Fruit fly (Drosophila melanogaster): ENCODE data around the gene Tdh.

The Tdh gene

DNA sequence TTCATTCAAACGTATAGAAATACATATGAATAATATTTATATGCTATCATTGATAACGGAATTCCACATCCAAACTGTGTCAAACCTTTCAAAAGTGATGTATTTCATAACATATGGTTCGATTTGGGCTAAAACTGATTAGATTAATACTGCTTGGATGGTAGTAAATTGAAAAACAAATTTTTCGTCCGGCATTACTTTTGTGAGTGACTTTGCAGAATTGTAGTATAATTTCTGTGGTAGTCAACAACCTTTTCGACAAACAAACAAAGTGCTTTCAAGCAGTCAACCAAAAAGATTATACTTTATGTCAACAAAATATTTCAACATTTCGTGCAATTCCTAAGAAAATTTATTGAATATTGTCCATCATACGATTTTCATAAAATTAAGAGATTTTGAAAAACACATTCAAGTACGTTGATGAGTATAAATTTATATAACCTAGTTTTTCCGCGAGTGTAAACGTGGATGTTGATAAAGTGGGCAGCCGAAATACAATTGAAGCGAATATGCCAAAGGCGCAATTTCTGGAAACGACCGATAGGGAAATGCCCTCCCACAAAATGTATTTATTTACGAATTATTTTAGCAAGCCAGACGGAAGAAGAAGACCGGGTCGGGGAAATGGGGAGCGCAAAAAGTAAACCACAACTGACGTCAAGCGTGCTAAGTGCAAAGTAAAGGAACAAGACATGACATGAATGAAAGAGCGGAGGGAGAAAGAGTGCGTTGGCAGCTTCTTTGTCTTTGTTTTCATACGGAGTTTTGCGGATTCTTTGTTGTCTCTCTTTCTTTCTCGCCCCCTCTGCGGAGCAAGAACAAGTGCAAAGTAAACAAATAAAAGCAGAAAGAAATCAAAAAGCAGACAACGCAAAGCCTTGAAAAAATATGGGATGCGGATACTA lies 51.4 kb downstream of the Tdh start (continued):
- no peak for TF ChIP-seq CG7963 (GFP tag; IDR thresholded peaks at IDR 0.05; ENCODE audit: partially characterized antibody)
- TF ChIP-seq CG34422 (GFP tag; IDR thresholded peaks at IDR 0.05) = peak; percentile 50; the same call in 1 of the 3 replicates
- TF ChIP-seq CG1832 (GFP tag; optimal IDR thresholded peaks at IDR 0.05) = no peak
- no peak for TF ChIP-seq HLHmδ (GFP tag; optimal IDR thresholded peaks at IDR 0.05)
- no peak for TF ChIP-seq CG15601 (tag; optimal IDR thresholded peaks at IDR 0.05)
- no peak for TF ChIP-seq CG10274 (GFP tag; optimal IDR thresholded peaks at IDR 0.05)
- no peak for TF ChIP-seq CG11093 (GFP tag; IDR thresholded peaks at IDR 0.05)
- TF ChIP-seq H2.0 (GFP tag; IDR thresholded peaks at IDR 0.05) = no peak
- no peak for TF ChIP-seq Nf-YC (tag; optimal IDR thresholded peaks at IDR 0.05)
- TF ChIP-seq CG14710 (tag; optimal IDR thresholded peaks at IDR 0.05) = no peak
- TF ChIP-seq odd (GFP tag; optimal IDR thresholded peaks at IDR 0.05) = peak; percentile 2
- no peak for TF ChIP-seq kay (GFP tag; optimal IDR thresholded peaks at IDR 0.05)
- no peak for TF ChIP-seq ash1 (GFP tag; optimal IDR thresholded peaks at IDR 0.05)
- 0 out of 2 replicates have a peak, but pooled peaks have one; percentile 29 for TF ChIP-seq CG17328 (GFP tag; IDR thresholded peaks at IDR 0.05)
- TF ChIP-seq CG30431 (GFP tag; optimal IDR thresholded peaks at IDR 0.05) = no peak
- peak; percentile 37; the same call in 1 of the 3 replicates for TF ChIP-seq so (GFP tag; IDR thresholded peaks at IDR 0.05)
- TF ChIP-seq zen (tag; optimal IDR thresholded peaks at IDR 0.05) = no peak
- peak; percentile 15; the same call in 1 of the 3 replicates for TF ChIP-seq Dbx (GFP tag; IDR thresholded peaks at IDR 0.05)
- TF ChIP-seq CG18476 (GFP tag; optimal IDR thresholded peaks at IDR 0.05) = no peak
- TF ChIP-seq Adf1 (GFP tag; IDR thresholded peaks at IDR 0.05) = no peak
- no peak for TF ChIP-seq HmgZ (tag; optimal IDR thresholded peaks at IDR 0.05)
- TF ChIP-seq maf-S (GFP tag; optimal IDR thresholded peaks at IDR 0.05) = no peak
- TF ChIP-seq Blimp-1 (GFP tag; optimal IDR thresholded peaks at IDR 0.05) = peak; percentile 12
- peak; percentile 47 for TF ChIP-seq CG3281 (GFP tag; optimal IDR thresholded peaks at IDR 0.05)
- no peak for TF ChIP-seq CG3407 (GFP tag; optimal IDR thresholded peaks at IDR 0.05)
- TF ChIP-seq CG34224 (GFP tag; IDR thresholded peaks at IDR 0.05; ENCODE audit: partially characterized antibody) = no peak
- TF ChIP-seq gt (GFP tag; IDR thresholded peaks at IDR 0.05) = no peak
- no peak for TF ChIP-seq NFAT (GFP tag; IDR thresholded peaks at IDR 0.05)
- no peak for TF ChIP-seq aop (GFP tag; IDR thresholded peaks at IDR 0.05)
- TF ChIP-seq az2 (GFP tag; optimal IDR thresholded peaks at IDR 0.05) = peak; percentile 22
- TF ChIP-seq CG1603 (tag; optimal IDR thresholded peaks at IDR 0.05) = no peak
- TF ChIP-seq ftz-f1 (GFP tag; optimal IDR thresholded peaks at IDR 0.05) = no peak
- TF ChIP-seq unc-4 (GFP tag; IDR thresholded peaks at IDR 0.05; ENCODE audit: partially characterized antibody) = no peak
- peak; percentile 57 for TF ChIP-seq ranshi (GFP tag; IDR thresholded peaks at IDR 0.05)
- no peak for TF ChIP-seq Poxn (GFP tag; IDR thresholded peaks at IDR 0.05)
- no peak for TF ChIP-seq Gug (GFP tag; IDR thresholded peaks at IDR 0.05)
- TF ChIP-seq CG4424 (GFP tag; optimal IDR thresholded peaks at IDR 0.05) = no peak
- TF ChIP-seq E2f1 (GFP tag; IDR thresholded peaks at IDR 0.05) = no peak
- no peak for TF ChIP-seq D19B (GFP tag; optimal IDR thresholded peaks at IDR 0.05)
- TF ChIP-seq onecut (GFP tag; IDR thresholded peaks at IDR 0.05) = no peak
- TF ChIP-seq CkIIα-i1 (GFP tag; IDR thresholded peaks at IDR 0.05) = no peak
- TF ChIP-seq CG12299 (tag; optimal IDR thresholded peaks at IDR 0.05) = peak; percentile 30
- TF ChIP-seq fu2 (GFP tag; optimal IDR thresholded peaks at IDR 0.05) = peak; percentile 11
- no peak for TF ChIP-seq Atf6 (GFP tag; IDR thresholded peaks at IDR 0.05)
- no peak for TF ChIP-seq tap (tag; optimal IDR thresholded peaks at IDR 0.05)
- TF ChIP-seq abd-A (tag; optimal IDR thresholded peaks at IDR 0.05) = no peak
- no peak for TF ChIP-seq Lpt (GFP tag; optimal IDR thresholded peaks at IDR 0.05)
- TF ChIP-seq CG8765 (GFP tag; IDR thresholded peaks at IDR 0.05) = no peak
- peak; percentile 28 for TF ChIP-seq CG10147 (GFP tag; optimal IDR thresholded peaks at IDR 0.05)
- no peak for TF ChIP-seq CG9609 (GFP tag; optimal IDR thresholded peaks at IDR 0.05)
